Worm (Caenorhabditis elegans): Measurements from ENCODE around the gene B0393.5.

DNA sequence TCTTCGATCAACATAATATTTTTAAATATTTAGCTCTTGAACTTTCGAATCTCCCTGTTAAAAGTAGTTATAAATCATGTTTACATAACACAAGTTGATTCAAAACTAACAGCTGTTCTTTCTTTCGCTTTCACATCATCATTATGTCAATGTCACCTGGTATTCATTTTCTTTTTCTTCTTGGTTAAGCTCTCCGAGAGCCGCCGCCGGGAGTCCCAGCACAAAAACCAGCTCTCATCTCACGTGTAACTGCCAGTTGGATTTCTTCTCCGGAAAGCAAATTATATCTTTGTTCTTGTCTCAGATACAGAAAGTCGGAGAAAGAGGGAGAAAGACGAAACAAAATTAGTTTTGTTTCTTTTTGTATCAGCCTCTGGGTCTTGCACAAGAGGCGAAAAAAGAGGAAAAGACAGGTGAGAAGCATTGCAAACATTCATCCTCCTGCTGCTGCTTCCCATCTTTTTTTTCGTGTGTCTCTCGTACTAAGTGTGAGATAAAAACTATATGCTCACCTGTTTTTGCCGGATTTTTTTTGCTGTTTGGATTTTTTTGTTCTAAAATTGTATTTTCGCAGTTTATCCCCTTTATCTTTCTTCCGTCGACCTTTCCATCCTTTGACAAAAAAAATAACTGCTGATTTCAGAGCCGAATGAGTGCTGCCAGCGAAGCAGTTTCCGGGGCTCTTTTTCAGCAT lies 34.1 kb upstream of the B0393.5 start, which contains the start of gene F17C8.3:
- no peak for TF ChIP-seq nfya-1 (tag; optimal IDR thresholded peaks at IDR 0.05; ENCODE audit: borderline replicate concordance, insufficient read depth)
- TF ChIP-seq atf-7 (tag; optimal IDR thresholded peaks at IDR 0.05), result no peak
